Fruit fly (Drosophila melanogaster): ENCODE data around the gene XNP.

The XNP gene

dm6 chr3R:25453150-25453680 is 29.4 kb downstream of the XNP start (continued):
- TF ChIP-seq ERR (GFP tag; optimal IDR thresholded peaks at IDR 0.05) (no peak), B-H2 (GFP tag; optimal IDR thresholded peaks at IDR 0.05) (peak; percentile 54), unpg (GFP tag; optimal IDR thresholded peaks at IDR 0.05) (peak; percentile 64), HLH3B (GFP tag; IDR thresholded peaks at IDR 0.05) (no peak), CG42726 (GFP tag; IDR thresholded peaks at IDR 0.05; ENCODE audit: partially characterized antibody) (no peak), CG13424 (tag; optimal IDR thresholded peaks at IDR 0.05) (peak; percentile 55), nerfin-1 (tag; optimal IDR thresholded peaks at IDR 0.05) (no peak), E2f1 (GFP tag; IDR thresholded peaks at IDR 0.05) (peak; percentile 10; the same call in 1 of the 2 replicates), CG31388 (GFP tag; optimal IDR thresholded peaks at IDR 0.05) (no peak), CG10267 (tag; optimal IDR thresholded peaks at IDR 0.05) (peak; percentile 24), CG10959 (GFP tag; IDR thresholded peaks at IDR 0.05) (no peak), Lpt (GFP tag; optimal IDR thresholded peaks at IDR 0.05) (no peak), CG11085 (GFP tag; IDR thresholded peaks at IDR 0.05) (peak; percentile 13; the same call in 1 of the 2 replicates), NfI (GFP tag; optimal IDR thresholded peaks at IDR 0.05) (peak; percentile 29), CG10147 (GFP tag; optimal IDR thresholded peaks at IDR 0.05) (peak; percentile 69), dmrt99B (tag; optimal IDR thresholded peaks at IDR 0.05) (peak; percentile 62), sima (GFP tag; optimal IDR thresholded peaks at IDR 0.05) (peak; percentile 12), CG6854 (GFP tag; optimal IDR thresholded peaks at IDR 0.05) (peak; percentile 9), CG18476 (GFP tag; optimal IDR thresholded peaks at IDR 0.05) (no peak), Atf3 (GFP tag; optimal IDR thresholded peaks at IDR 0.05) (peak; percentile 45), CG4820 (GFP tag; optimal IDR thresholded peaks at IDR 0.05) (no peak), MTF-1 (GFP tag; optimal IDR thresholded peaks at IDR 0.05; ENCODE audit: borderline replicate concordance) (peak; percentile 13), CG17385 (GFP tag; optimal IDR thresholded peaks at IDR 0.05) (peak; percentile 60), CG9817 (tag; optimal IDR thresholded peaks at IDR 0.05) (peak; percentile 19), CG11398 (GFP tag; optimal IDR thresholded peaks at IDR 0.05) (peak; percentile 57), Drgx (GFP tag; IDR thresholded peaks at IDR 0.05) (no peak), z (GFP tag; IDR thresholded peaks at IDR 0.05) (no peak), ken (GFP tag; IDR thresholded peaks at IDR 0.05) (no peak), sim (GFP tag; IDR thresholded peaks at IDR 0.05) (0 out of 2 replicates have a peak, but pooled peaks have one; percentile 19), Dek (tag; optimal IDR thresholded peaks at IDR 0.05) (peak; percentile 44), CG16863 (GFP tag; optimal IDR thresholded peaks at IDR 0.05) (no peak), Bgb (GFP tag; IDR thresholded peaks at IDR 0.05; ENCODE audit: partially characterized antibody) (no peak), Camta (GFP tag; optimal IDR thresholded peaks at IDR 0.05) (no peak), Sox100B (GFP tag; optimal IDR thresholded peaks at IDR 0.05) (peak; percentile 72), Fer1 (GFP tag; optimal IDR thresholded peaks at IDR 0.05) (peak; percentile 71), prd (optimal IDR thresholded peaks at IDR 0.05) (no peak), prd (GFP tag; IDR thresholded peaks at IDR 0.05) (no peak), CG8478 (optimal IDR thresholded peaks at IDR 0.05) (no peak), nmo (GFP tag; optimal IDR thresholded peaks at IDR 0.05) (no peak), en (GFP tag; optimal IDR thresholded peaks at IDR 0.05) (peak; percentile 10), slp2 (GFP tag; optimal IDR thresholded peaks at IDR 0.05) (peak; percentile 23), scrt (GFP tag; optimal IDR thresholded peaks at IDR 0.05) (peak; percentile 61), crol (GFP tag; IDR thresholded peaks at IDR 0.05) (no peak), Atf6 (GFP tag; IDR thresholded peaks at IDR 0.05) (peak; percentile 28; the same call in 1 of the 2 replicates), psq (GFP tag; optimal IDR thresholded peaks at IDR 0.05) (no peak), ham (GFP tag; IDR thresholded peaks at IDR 0.05) (no peak), tll (GFP tag; optimal IDR thresholded peaks at IDR 0.05) (peak in 1 of 2 experiments; percentile 52), zfh1 (GFP tag; IDR thresholded peaks at IDR 0.05) (peak; percentile 59; the same call in 2 of the 3 replicates), MBD-R2 (GFP tag; IDR thresholded peaks at IDR 0.05) (no peak), ci (GFP tag; IDR thresholded peaks at IDR 0.05) (peak; percentile 54), amos (GFP tag; IDR thresholded peaks at IDR 0.05; ENCODE audit: partially characterized antibody) (no peak)

All from whole organism, embryonic.